Fruit fly (Drosophila melanogaster): ENCODE measurements around the gene fid.

The fid gene

dm6 chr3R:25982734-25983133, 12.9 kb downstream of the fid start, which contains the start of gene Nf1 (continued):
- TF ChIP-seq CG1602 (GFP tag; optimal IDR thresholded peaks at IDR 0.05): no peak
- no peak for TF ChIP-seq gem (tag; optimal IDR thresholded peaks at IDR 0.05)
- TF ChIP-seq dysf (GFP tag; IDR thresholded peaks at IDR 0.05): no peak
- no peak for TF ChIP-seq CG7987 (GFP tag; optimal IDR thresholded peaks at IDR 0.05)
- no peak for TF ChIP-seq CG1647 (GFP tag; optimal IDR thresholded peaks at IDR 0.05)
- TF ChIP-seq CG16863 (GFP tag; optimal IDR thresholded peaks at IDR 0.05): no peak
- TF ChIP-seq cato (GFP tag; optimal IDR thresholded peaks at IDR 0.05; ENCODE audit: borderline replicate concordance): no peak
- TF ChIP-seq CG31388 (GFP tag; optimal IDR thresholded peaks at IDR 0.05): no peak
- no peak for TF ChIP-seq HLHmδ (GFP tag; optimal IDR thresholded peaks at IDR 0.05)
- TF ChIP-seq CG9817 (tag; optimal IDR thresholded peaks at IDR 0.05): no peak
- no peak for TF ChIP-seq ttk (GFP tag; IDR thresholded peaks at IDR 0.05)
- no peak for TF ChIP-seq CG17385 (GFP tag; optimal IDR thresholded peaks at IDR 0.05)
- TF ChIP-seq row (GFP tag; IDR thresholded peaks at IDR 0.05): peak; percentile 35; the same call in 1 of the 3 replicates
- TF ChIP-seq ems (GFP tag; optimal IDR thresholded peaks at IDR 0.05): no peak
- no peak for TF ChIP-seq pan (optimal IDR thresholded peaks at IDR 0.05)
- TF ChIP-seq pan (GFP tag; optimal IDR thresholded peaks at IDR 0.05 in 1 of 2, IDR thresholded peaks at IDR 0.05 in 1 of 2): no peak
- TF ChIP-seq CG3163 (GFP tag; optimal IDR thresholded peaks at IDR 0.05): no peak
- TF ChIP-seq CG14710 (tag; optimal IDR thresholded peaks at IDR 0.05): no peak
- no peak for TF ChIP-seq al (GFP tag; IDR thresholded peaks at IDR 0.05)
- TF ChIP-seq CG2116 (GFP tag; optimal IDR thresholded peaks at IDR 0.05): peak; percentile 73
- TF ChIP-seq CHES-1-like (GFP tag; optimal IDR thresholded peaks at IDR 0.05): no peak
- no peak for TF ChIP-seq CG9215 (GFP tag; IDR thresholded peaks at IDR 0.05)
- TF ChIP-seq Atf3 (GFP tag; optimal IDR thresholded peaks at IDR 0.05): no peak
- TF ChIP-seq Dek (tag; optimal IDR thresholded peaks at IDR 0.05): no peak
- TF ChIP-seq Dll (GFP tag; IDR thresholded peaks at IDR 0.05; ENCODE audit: partially characterized antibody): peak; percentile 84
- TF ChIP-seq lbe (GFP tag; optimal IDR thresholded peaks at IDR 0.05): no peak
- no peak for TF ChIP-seq CG7271 (tag; optimal IDR thresholded peaks at IDR 0.05)
- TF ChIP-seq gt (GFP tag; IDR thresholded peaks at IDR 0.05): no peak
- no peak for TF ChIP-seq ewg (GFP tag; optimal IDR thresholded peaks at IDR 0.05)
- TF ChIP-seq CG17612 (GFP tag; IDR thresholded peaks at IDR 0.05): no peak
- TF ChIP-seq ind (GFP tag; optimal IDR thresholded peaks at IDR 0.05): no peak
- TF ChIP-seq HHEX (GFP tag; optimal IDR thresholded peaks at IDR 0.05): no peak
- TF ChIP-seq CG12744 (GFP tag; optimal IDR thresholded peaks at IDR 0.05): no peak
- no peak for TF ChIP-seq Oli (tag; optimal IDR thresholded peaks at IDR 0.05)
- TF ChIP-seq CG3726 (GFP tag; IDR thresholded peaks at IDR 0.05): no peak
- TF ChIP-seq YL-1 (GFP tag; optimal IDR thresholded peaks at IDR 0.05): no peak
- TF ChIP-seq vfl (GFP tag; optimal IDR thresholded peaks at IDR 0.05): no peak
- TF ChIP-seq bsh (GFP tag; optimal IDR thresholded peaks at IDR 0.05): no peak
- TF ChIP-seq CG4282 (GFP tag; optimal IDR thresholded peaks at IDR 0.05): no peak
- no peak for TF ChIP-seq jigr1 (GFP tag; IDR thresholded peaks at IDR 0.05)
- no peak for TF ChIP-seq hth (optimal IDR thresholded peaks at IDR 0.05)
- no peak for TF ChIP-seq CG11560 (tag; IDR thresholded peaks at IDR 0.05)
- no peak for TF ChIP-seq CG1024 (GFP tag; IDR thresholded peaks at IDR 0.05)
- no peak for TF ChIP-seq CG12236 (GFP tag; optimal IDR thresholded peaks at IDR 0.05)
- TF ChIP-seq Fer1 (GFP tag; optimal IDR thresholded peaks at IDR 0.05): no peak
- no peak for TF ChIP-seq nom (GFP tag; optimal IDR thresholded peaks at IDR 0.05)
- no peak for TF ChIP-seq CG11093 (GFP tag; IDR thresholded peaks at IDR 0.05)
- TF ChIP-seq bbx (GFP tag; IDR thresholded peaks at IDR 0.05; ENCODE audit: partially characterized antibody): peak; percentile 90
- TF ChIP-seq CG8359 (GFP tag; optimal IDR thresholded peaks at IDR 0.05; ENCODE audit: borderline replicate concordance): no peak
- peak; percentile 94 for TF ChIP-seq Opbp (GFP tag; IDR thresholded peaks at IDR 0.05; ENCODE audit: partially characterized antibody)
- TF ChIP-seq CoRest (tag; optimal IDR thresholded peaks at IDR 0.05): no peak
- TF ChIP-seq jumu (GFP tag; optimal IDR thresholded peaks at IDR 0.05): no peak
